Fruit fly (Drosophila melanogaster): ENCODE data around the gene CG14000.

DNA sequence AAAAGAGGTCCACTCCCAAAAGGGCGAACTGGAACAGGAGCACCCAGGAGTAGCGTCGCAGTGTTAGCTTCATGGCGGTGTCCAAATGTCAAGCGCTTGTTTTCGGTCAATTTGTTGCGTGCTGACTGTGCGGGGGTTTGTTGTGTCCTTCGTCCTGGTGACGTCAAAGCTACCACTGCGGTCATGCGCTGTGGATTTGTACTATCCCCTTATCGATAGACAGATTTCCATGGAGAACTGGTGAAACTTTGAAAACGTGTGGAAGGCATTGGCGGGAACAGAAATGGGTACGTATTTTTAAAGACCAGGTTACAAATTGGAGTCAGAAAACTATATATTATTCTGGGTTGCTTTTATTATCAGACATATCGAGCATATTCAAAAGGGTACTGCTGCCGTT lies 46.1 kb upstream of the CG14000 start, which contains the start of gene CG13999:
- TF ChIP-seq fru (GFP tag; optimal IDR thresholded peaks at IDR 0.05), result no peak
- no peak for TF ChIP-seq CG32264 (GFP tag; optimal IDR thresholded peaks at IDR 0.05)
- no peak for TF ChIP-seq OdsH (GFP tag; optimal IDR thresholded peaks at IDR 0.05)
- TF ChIP-seq rgr (GFP tag; optimal IDR thresholded peaks at IDR 0.05), result no peak
- TF ChIP-seq dmrt93B (GFP tag; optimal IDR thresholded peaks at IDR 0.05), result no peak
- no peak for TF ChIP-seq Mio (GFP tag; optimal IDR thresholded peaks at IDR 0.05)
- no peak for TF ChIP-seq Hr83 (GFP tag; optimal IDR thresholded peaks at IDR 0.05; ENCODE audit: poor library complexity, severe bottlenecking)
- TF ChIP-seq Hnf4 (GFP tag; optimal IDR thresholded peaks at IDR 0.05), result no peak
- TF ChIP-seq tai (GFP tag; optimal IDR thresholded peaks at IDR 0.05), result no peak

Measured in whole organism, wandering third instar larva.